Worm (Caenorhabditis elegans): ENCODE measurements around the gene C34C6.10.

C34C6.10 gene

ce11 chrII:8710317-8710716 is 14.6 kb upstream of the C34C6.10 start, which contains the start of gene srg-15:
Gene srg-15 (minus strand): TSS chrII:8710417.
- TF ChIP-seq ham-2 (GFP tag; optimal IDR thresholded peaks at IDR 0.05) (no peak), unc-39 (tag; optimal IDR thresholded peaks at IDR 0.05) (no peak), unc-120 (tag; optimal IDR thresholded peaks at IDR 0.05; ENCODE audit: poor library complexity, severe bottlenecking) (no peak), ceh-39 (tag; optimal IDR thresholded peaks at IDR 0.05) (no peak), nhr-76 (tag; optimal IDR thresholded peaks at IDR 0.05) (no peak), sptf-1 (tag; optimal IDR thresholded peaks at IDR 0.05) (no peak), ztf-11 (tag; optimal IDR thresholded peaks at IDR 0.05) (no peak), lin-32 (GFP tag; optimal IDR thresholded peaks at IDR 0.05) (no peak), ceh-43 (GFP tag; optimal IDR thresholded peaks at IDR 0.05) (no peak), nhr-2 (tag; optimal IDR thresholded peaks at IDR 0.05) (no peak), M03D4.4 (tag; optimal IDR thresholded peaks at IDR 0.05) (no peak), lsy-2 (tag; optimal IDR thresholded peaks at IDR 0.05) (no peak), nhr-237 (tag; optimal IDR thresholded peaks at IDR 0.05) (no peak), zip-8 (tag; optimal IDR thresholded peaks at IDR 0.05) (no peak), hlh-1 (tag; optimal IDR thresholded peaks at IDR 0.05) (no peak), blmp-1 (tag; optimal IDR thresholded peaks at IDR 0.05) (no peak)

ce11 chrII:8707024-8707423 is 11.3 kb upstream of the C34C6.10 start, which contains the start of gene cup-16:
Gene cup-16 (plus strand): TSS chrII:8707155.
- TF ChIP-seq hlh-1 (tag; optimal IDR thresholded peaks at IDR 0.05) = peak; percentile 35
- TF ChIP-seq tbx-8 (GFP tag; optimal IDR thresholded peaks at IDR 0.05) = no peak
- TF ChIP-seq unc-62 (GFP tag; optimal IDR thresholded peaks at IDR 0.05) = peak; percentile 20
- no peak for TF ChIP-seq nhr-28 (tag; optimal IDR thresholded peaks at IDR 0.05)
- TF ChIP-seq cnd-1 (tag; optimal IDR thresholded peaks at IDR 0.05) = no peak
- peak; percentile 3 for TF ChIP-seq unc-120 (tag; optimal IDR thresholded peaks at IDR 0.05; ENCODE audit: poor library complexity, severe bottlenecking)
- no peak for TF ChIP-seq mep-1 (tag; optimal IDR thresholded peaks at IDR 0.05)
- TF ChIP-seq nhr-237 (tag; optimal IDR thresholded peaks at IDR 0.05) = no peak

ce11 chrII:8704413-8704874 is 8.8 kb upstream of the C34C6.10 start, which contains the start of gene prx-5:
Gene prx-5 (plus strand): TSS chrII:8704824.
- TF ChIP-seq ceh-83 (GFP tag; optimal IDR thresholded peaks at IDR 0.05) (no peak), elt-3 (tag; optimal IDR thresholded peaks at IDR 0.05) (no peak), mep-1 (tag; optimal IDR thresholded peaks at IDR 0.05) (no peak), M03D4.4 (tag; optimal IDR thresholded peaks at IDR 0.05) (no peak), tbx-8 (GFP tag; optimal IDR thresholded peaks at IDR 0.05) (no peak), unc-120 (tag; optimal IDR thresholded peaks at IDR 0.05; ENCODE audit: poor library complexity, severe bottlenecking) (no peak), ces-1 (GFP tag; optimal IDR thresholded peaks at IDR 0.05) (no peak), mls-2 (tag; optimal IDR thresholded peaks at IDR 0.05) (no peak), bed-3 (GFP tag; optimal IDR thresholded peaks at IDR 0.05) (no peak), lsy-2 (tag; optimal IDR thresholded peaks at IDR 0.05) (no peak), ztf-11 (tag; optimal IDR thresholded peaks at IDR 0.05) (no peak), nhr-76 (tag; optimal IDR thresholded peaks at IDR 0.05) (no peak), unc-39 (tag; optimal IDR thresholded peaks at IDR 0.05) (no peak), pha-4 (tag; optimal IDR thresholded peaks at IDR 0.05) (no peak)

ce11 chrII:8703729-8704128 is 8.0 kb upstream of the C34C6.10 start, which contains the start of gene ceh-7:
Gene ceh-7 (minus strand): TSS chrII:8703829.
- TF ChIP-seq snpc-4 (tag; optimal IDR thresholded peaks at IDR 0.05) (no peak), nhr-237 (tag; optimal IDR thresholded peaks at IDR 0.05) (no peak), blmp-1 (tag; optimal IDR thresholded peaks at IDR 0.05) (no peak), mep-1 (tag; optimal IDR thresholded peaks at IDR 0.05) (no peak), lsy-2 (tag; optimal IDR thresholded peaks at IDR 0.05) (no peak), mls-2 (tag; optimal IDR thresholded peaks at IDR 0.05) (no peak), lin-32 (GFP tag; optimal IDR thresholded peaks at IDR 0.05) (no peak)

- TF ChIP-seq pha-4 (tag; optimal IDR thresholded peaks at IDR 0.05) (peak; percentile 52), unc-62 (GFP tag; optimal IDR thresholded peaks at IDR 0.05) (no peak)
Measured at ce11 chrII:8701619-8702350, 6.1 kb upstream of the C34C6.10 start, which contains the start of gene sphk-1. Gene sphk-1 (minus strand): TSS chrII:8701669.

ce11 chrII:8701059-8701458 is 5.4 kb upstream of the C34C6.10 start:
- TF ChIP-seq lsy-2 (tag; optimal IDR thresholded peaks at IDR 0.05) (peak; percentile 73), lin-32 (GFP tag; optimal IDR thresholded peaks at IDR 0.05) (no peak)
